Fruit fly (Drosophila melanogaster) whole organism, embryonic: ENCODE data around the gene Shc.

Experiments used
- Adf1 ChIP-seq: fragments of 200-800 bp; sonication (Bioruptor generic); IDR thresholded peaks from 2 replicates; pipeline ENCODE4 v1.3.6; 2022; ENCODE audit warnings: missing biosample characterization, missing genetic modification characterization
- CG10274 ChIP-seq: fragments of 200-800 bp; sonication (Bioruptor generic); optimal IDR thresholded peaks from 3 replicates; lab custom pipeline; 2017; ENCODE audit warnings: missing biosample characterization, mild to moderate bottlenecking, missing genetic modification characterization
- CG10959 ChIP-seq: fragments of 200-800 bp; sonication (Bioruptor generic); IDR thresholded peaks from 2 replicates; pipeline ENCODE4 v1.3.6; 2022; ENCODE audit warnings: missing biosample characterization, missing genetic modification characterization
- CG10979 ChIP-seq: fragments of 200-800 bp; sonication (Bioruptor generic); optimal IDR thresholded peaks from 2 replicates; lab custom pipeline; 2018; ENCODE audit warnings: missing biosample characterization, mild to moderate bottlenecking, missing genetic modification characterization, moderate library complexity
- CG11504 ChIP-seq: fragments of 200-800 bp; sonication (Bioruptor generic); optimal IDR thresholded peaks from 3 replicates; lab custom pipeline; 2019; ENCODE audit warnings: missing biosample characterization, mild to moderate bottlenecking, missing genetic modification characterization, moderate library complexity
- CG1233 ChIP-seq: fragments of 200-800 bp; sonication (Bioruptor generic); optimal IDR thresholded peaks from 4 replicates; lab custom pipeline; 2018; ENCODE audit warnings: missing biosample characterization, mild to moderate bottlenecking, missing genetic modification characterization
- CG13287 ChIP-seq: fragments of 200-800 bp; sonication (Bioruptor generic); IDR thresholded peaks from 2 replicates; pipeline ENCODE4 v1.3.6; 2022; ENCODE audit warnings: missing biosample characterization, missing genetic modification characterization; ENCODE audit not compliant: partially characterized antibody
- CG13424 ChIP-seq: fragments of 200-800 bp; sonication (Bioruptor generic); optimal IDR thresholded peaks from 2 replicates; lab custom pipeline; 2019; ENCODE audit warnings: missing biosample characterization, mild to moderate bottlenecking, missing genetic modification characterization, moderate library complexity
- CG15601 ChIP-seq: fragments of 200-800 bp; sonication (Bioruptor generic); optimal IDR thresholded peaks from 3 replicates; lab custom pipeline; 2019; ENCODE audit warnings: missing biosample characterization, mild to moderate bottlenecking, missing genetic modification characterization, moderate library complexity
- CG1602 ChIP-seq: fragments of 200-800 bp; sonication (Bioruptor generic); optimal IDR thresholded peaks from 3 replicates; lab custom pipeline; 2016; ENCODE audit warnings: missing biosample characterization, missing genetic modification characterization
- CG18262 ChIP-seq: fragments of 200-800 bp; optimal IDR thresholded peaks from 3 replicates; lab custom pipeline; 2019; ENCODE audit warnings: missing biosample characterization, mild to moderate bottlenecking, missing genetic modification characterization, moderate library complexity
- CG18619 ChIP-seq: fragments of 200-800 bp; sonication (Bioruptor generic); optimal IDR thresholded peaks from 3 replicates; lab custom pipeline; 2017; ENCODE audit warnings: missing biosample characterization, mild to moderate bottlenecking, missing genetic modification characterization
- CG2199 ChIP-seq: fragments of 200-800 bp; sonication (Bioruptor generic); IDR thresholded peaks from 3 replicates; pipeline ENCODE4 v1.3.6; 2022; ENCODE audit warnings: missing biosample characterization, missing genetic modification characterization
- CG2875 ChIP-seq: fragments of 200-800 bp; sonication (Bioruptor generic); optimal IDR thresholded peaks from 2 replicates; lab custom pipeline; 2017; ENCODE audit warnings: missing biosample characterization, mild to moderate bottlenecking, missing genetic modification characterization, missing genetic modification reagents
- CG30403 ChIP-seq: fragments of 200-800 bp; sonication (Bioruptor generic); optimal IDR thresholded peaks from 3 replicates; lab custom pipeline; 2016; ENCODE audit warnings: missing biosample characterization, missing genetic modification characterization
- CG3065 ChIP-seq: fragments of 200-800 bp; sonication (Bioruptor generic); optimal IDR thresholded peaks from 2 replicates; lab custom pipeline; 2016; ENCODE audit warnings: missing biosample characterization, missing genetic modification characterization
- CG4328 ChIP-seq: fragments of 200-800 bp; sonication (Bioruptor generic); optimal IDR thresholded peaks from 3 replicates; lab custom pipeline; 2017; ENCODE audit warnings: missing biosample characterization, missing genetic modification reagents, missing genetic modification characterization
- CG4424 ChIP-seq: fragments of 200-800 bp; sonication (Bioruptor generic); optimal IDR thresholded peaks from 3 replicates; lab custom pipeline; 2016; ENCODE audit warnings: missing biosample characterization, missing genetic modification characterization
- CG6765 ChIP-seq: fragments of 200-800 bp; sonication (Bioruptor generic); optimal IDR thresholded peaks from 3 replicates; lab custom pipeline; 2017; ENCODE audit warnings: missing biosample characterization, mild to moderate bottlenecking, missing genetic modification characterization
- CG7556 ChIP-seq: fragments of 200-800 bp; sonication (Bioruptor generic); optimal IDR thresholded peaks from 2 replicates; lab custom pipeline; 2017; ENCODE audit warnings: missing biosample characterization, mild to moderate bottlenecking, missing genetic modification characterization
- CG7839 ChIP-seq: fragments of 200-800 bp; sonication (Bioruptor generic); optimal IDR thresholded peaks from 3 replicates; lab custom pipeline; 2018; ENCODE audit warnings: missing biosample characterization, mild to moderate bottlenecking, missing genetic modification characterization, moderate library complexity
- CG7987 ChIP-seq: fragments of 200-800 bp; sonication (Bioruptor generic); optimal IDR thresholded peaks from 2 replicates; lab custom pipeline; 2018; ENCODE audit warnings: missing biosample characterization, mild to moderate bottlenecking, missing genetic modification characterization, moderate library complexity
- CG8924 ChIP-seq: fragments of 200-800 bp; optimal IDR thresholded peaks from 3 replicates; lab custom pipeline; 2019; ENCODE audit warnings: missing biosample characterization, mild to moderate bottlenecking, missing genetic modification characterization, moderate library complexity
- CG8944 ChIP-seq: fragments of 200-800 bp; sonication (Bioruptor generic); optimal IDR thresholded peaks from 3 replicates; lab custom pipeline; 2016; ENCODE audit warnings: missing biosample characterization, missing genetic modification characterization
- CG9437 ChIP-seq: fragments of 200-800 bp; sonication (Bioruptor generic); optimal IDR thresholded peaks from 2 replicates; lab custom pipeline; 2018; ENCODE audit warnings: missing biosample characterization, mild to moderate bottlenecking, missing genetic modification characterization
- CG9727 ChIP-seq: fragments of 200-800 bp; sonication (Bioruptor generic); optimal IDR thresholded peaks from 3 replicates; lab custom pipeline; 2017; ENCODE audit warnings: missing biosample characterization, mild to moderate bottlenecking, missing genetic modification characterization
- Dek ChIP-seq: fragments of 200-800 bp; sonication (Bioruptor generic); optimal IDR thresholded peaks from 3 replicates; lab custom pipeline; 2019; ENCODE audit warnings: missing biosample characterization, mild to moderate bottlenecking, missing genetic modification characterization, moderate library complexity
- E2f2 ChIP-seq: fragments of 200-800 bp; sonication (Bioruptor generic); IDR thresholded peaks from 2 replicates; pipeline ENCODE4 v1.3.6; 2022; ENCODE audit warnings: missing biosample characterization, missing genetic modification characterization
- Ets65A ChIP-seq: fragments of 200-800 bp; sonication (Bioruptor generic); peaks from one replicate; lab custom pipeline; 2016; ENCODE audit warnings: missing biosample characterization, missing genetic modification characterization
- Hand ChIP-seq: fragments of 200-800 bp; sonication (Bioruptor generic); optimal IDR thresholded peaks from 2 replicates; lab custom pipeline; 2017; ENCODE audit warnings: mild to moderate bottlenecking, missing biosample characterization, missing genetic modification reagents, missing genetic modification characterization
- Hsf ChIP-seq: fragments of 200-800 bp; sonication (Bioruptor generic); optimal IDR thresholded peaks from 3 replicates; lab custom pipeline; 2016; ENCODE audit warnings: missing biosample characterization, missing genetic modification characterization
- Lhr ChIP-seq: fragments of 200-800 bp; sonication (Bioruptor generic); optimal IDR thresholded peaks from 3 replicates; lab custom pipeline; 2017; ENCODE audit warnings: mild to moderate bottlenecking, missing biosample characterization, missing genetic modification reagents, missing genetic modification characterization
- Med ChIP-seq: fragments of 200-800 bp; sonication (Bioruptor generic); peaks from one replicate; lab custom pipeline; 2016; ENCODE audit warnings: missing biosample characterization, missing genetic modification characterization, mild to moderate bottlenecking, inconsistent platforms, moderate library complexity
- Stat92E ChIP-seq, 3 experiments: fragments of >200 bp in 2 of 3; fragments of 200-800 bp in 1 of 3; sonication (Bioruptor generic) in 1 of 3; optimal IDR thresholded peaks; 2 replicates each; lab custom pipeline; 2017 to 2019; ENCODE audit warnings: missing biosample characterization in 3 of 3, missing genetic modification characterization in 3 of 3, mild to moderate bottlenecking in 1 of 3, moderate library complexity in 1 of 3
- bcd ChIP-seq: fragments of 200-800 bp; sonication (Bioruptor generic); optimal IDR thresholded peaks from 2 replicates; lab custom pipeline; 2017; ENCODE audit warnings: missing biosample characterization, mild to moderate bottlenecking, missing genetic modification characterization
- cas ChIP-seq: fragments of 200-800 bp; sonication (Bioruptor generic); IDR thresholded peaks from 2 replicates; pipeline ENCODE4 v1.3.6; 2022; ENCODE audit warnings: missing biosample characterization, missing genetic modification characterization
- dmrt99B ChIP-seq: fragments of 200-800 bp; sonication (Bioruptor generic); optimal IDR thresholded peaks from 2 replicates; lab custom pipeline; 2018; ENCODE audit warnings: missing biosample characterization, mild to moderate bottlenecking, missing genetic modification characterization, moderate library complexity
- dpn ChIP-seq, 2 experiments: fragments of 200-800 bp; sonication (Bioruptor generic); optimal IDR thresholded peaks; 3 replicates each; lab custom pipeline; 2016; ENCODE audit warnings: missing biosample characterization in 2 of 2, missing genetic modification characterization in 2 of 2
- fd3F ChIP-seq: fragments of 200-800 bp; sonication (Bioruptor generic); optimal IDR thresholded peaks from 2 replicates; lab custom pipeline; 2018; ENCODE audit warnings: missing biosample characterization, mild to moderate bottlenecking, missing genetic modification characterization, moderate library complexity
- grau ChIP-seq: fragments of 200-800 bp; optimal IDR thresholded peaks from 3 replicates; lab custom pipeline; 2019; ENCODE audit warnings: missing biosample characterization, mild to moderate bottlenecking, missing genetic modification characterization, moderate library complexity
- hkb ChIP-seq, 2 experiments: fragments of 200-800 bp in 1 of 2; fragments of >200 bp in 1 of 2; sonication (Bioruptor generic) in 1 of 2; IDR thresholded peaks in 1 of 2; optimal IDR thresholded peaks in 1 of 2; 2 replicates each; pipeline versions ENCODE4 v1.3.6 to Lab custom; 2017 to 2022; ENCODE audit warnings: missing biosample characterization in 1 of 2, missing genetic modification characterization in 1 of 2
- lab ChIP-seq: fragments of 200-800 bp; sonication (Bioruptor generic); optimal IDR thresholded peaks from 3 replicates; lab custom pipeline; 2017; ENCODE audit warnings: missing biosample characterization, missing genetic modification characterization, mild to moderate bottlenecking, moderate library complexity, missing genetic modification reagents
- lola ChIP-seq, 3 experiments: fragments of >200 bp in 2 of 3; fragments of 200-800 bp in 1 of 3; sonication (Bioruptor generic) in 1 of 3; optimal IDR thresholded peaks; 2 replicates each; lab custom pipeline; 2017 to 2019; ENCODE audit warnings: missing biosample characterization in 3 of 3, missing genetic modification characterization in 3 of 3, mild to moderate bottlenecking in 1 of 3, moderate library complexity in 1 of 3
- nmo ChIP-seq: fragments of 200-800 bp; sonication (Bioruptor generic); optimal IDR thresholded peaks from 2 replicates; lab custom pipeline; 2018; ENCODE audit warnings: missing biosample characterization, mild to moderate bottlenecking, missing genetic modification characterization, moderate library complexity
- phol ChIP-seq: fragments of 200-800 bp; sonication (Bioruptor generic); optimal IDR thresholded peaks from 3 replicates; lab custom pipeline; 2018; ENCODE audit warnings: missing biosample characterization, mild to moderate bottlenecking, missing genetic modification characterization, moderate library complexity
- prd ChIP-seq, 3 experiments: fragments of >200 bp in 2 of 3; fragments of 200-800 bp in 1 of 3; sonication (Bioruptor generic) in 1 of 3; optimal IDR thresholded peaks in 2 of 3; IDR thresholded peaks in 1 of 3; 2 replicates in 2 of 3; 3 replicates in 1 of 3; pipeline versions ENCODE4 v1.3.6 to Lab custom; 2017 to 2022; ENCODE audit warnings: missing biosample characterization in 1 of 3, missing genetic modification characterization in 1 of 3
- sug ChIP-seq: fragments of 200-800 bp; optimal IDR thresholded peaks from 2 replicates; lab custom pipeline; 2019; ENCODE audit warnings: missing biosample characterization, mild to moderate bottlenecking, missing genetic modification characterization, moderate library complexity
- tgo ChIP-seq: fragments of 200-800 bp; sonication (Bioruptor generic); IDR thresholded peaks from 3 replicates; pipeline ENCODE4 v1.3.6; 2022; ENCODE audit warnings: missing biosample characterization, missing genetic modification characterization
- zf30C ChIP-seq: fragments of 200-800 bp; sonication (Bioruptor generic); optimal IDR thresholded peaks from 3 replicates; lab custom pipeline; 2018; ENCODE audit warnings: missing biosample characterization, mild to moderate bottlenecking, missing genetic modification characterization

The Shc gene

dm6 chr3L:9466595-9466994 lies 39.8 kb downstream of the Shc start (continued):
- TF ChIP-seq Hsf, result peak; percentile 8
- no peak for TF ChIP-seq hkb (optimal IDR thresholded peaks at IDR 0.05; lab: Kevin White, UChicago)
- TF ChIP-seq hkb (GFP tag; IDR thresholded peaks at IDR 0.05; lab: Robert Waterston, UW), result no peak
- TF ChIP-seq CG18619 (GFP tag; lab: Kevin White, UChicago), result peak; percentile 26
- no peak for TF ChIP-seq CG2199
- TF ChIP-seq tgo (GFP tag; lab: Robert Waterston, UW), result no peak
- peak; percentile 69 for TF ChIP-seq CG11504
- peak; percentile 88 for TF ChIP-seq grau (tag; lab: Kevin White, UChicago)
- no peak for TF ChIP-seq zf30C (GFP tag; lab: Kevin White, UChicago)
- no peak for TF ChIP-seq CG7987 (GFP tag; lab: Kevin White, UChicago)
- TF ChIP-seq nmo (GFP tag; lab: Kevin White, UChicago), result peak; percentile 35
- TF ChIP-seq CG1233, result peak; percentile 31
- TF ChIP-seq CG7556 (GFP tag; lab: Kevin White, UChicago), result peak; percentile 74
- TF ChIP-seq phol (tag; lab: Kevin White, UChicago), result peak; percentile 39
- peak; percentile 59 for TF ChIP-seq CG13424 (tag; lab: Kevin White, UChicago)
- TF ChIP-seq CG10979 (tag; lab: Kevin White, UChicago), result no peak
- TF ChIP-seq Dek (tag; lab: Kevin White, UChicago), result peak; percentile 19
- peak; percentile 52 for TF ChIP-seq lab (GFP tag; lab: Kevin White, UChicago)
- TF ChIP-seq fd3F (GFP tag; lab: Kevin White, UChicago), result no peak
- peak; percentile 16 for TF ChIP-seq sug (tag; lab: Kevin White, UChicago)
- no peak for TF ChIP-seq Adf1 (GFP tag; lab: Robert Waterston, UW)
- TF ChIP-seq CG9437 (GFP tag; lab: Kevin White, UChicago), result peak; percentile 10
- TF ChIP-seq CG15601 (tag; lab: Kevin White, UChicago), result peak; percentile 10
- TF ChIP-seq CG8944, result no peak
- TF ChIP-seq CG1602 (GFP tag; lab: Kevin White, UChicago), result peak; percentile 4
- TF ChIP-seq CG10274, result no peak
- TF ChIP-seq CG6765 (GFP tag; lab: Kevin White, UChicago), result peak; percentile 29
- TF ChIP-seq CG2875, result no peak
- peak in 1 of 3 experiments; percentile 2 for TF ChIP-seq lola (GFP tag; optimal IDR thresholded peaks at IDR 0.05; lab: Kevin White, UChicago)
- peak; percentile 54 for TF ChIP-seq Hand (GFP tag; lab: Kevin White, UChicago)
- TF ChIP-seq dpn (GFP tag; optimal IDR thresholded peaks at IDR 0.05; lab: Kevin White, UChicago), result no peak
- TF ChIP-seq bcd (GFP tag; lab: Kevin White, UChicago), result peak; percentile 3
- no peak for TF ChIP-seq prd (optimal IDR thresholded peaks at IDR 0.05; lab: Kevin White, UChicago)
- 0 out of 3 replicates have a peak, but pooled peaks have one; percentile 10 for TF ChIP-seq prd (GFP tag; IDR thresholded peaks at IDR 0.05; lab: Robert Waterston, UW)
- TF ChIP-seq Med (GFP tag; lab: Kevin White, UChicago), result peak; percentile 55
- peak; percentile 41 for TF ChIP-seq CG8924
- peak; percentile 12 for TF ChIP-seq CG4424 (GFP tag; lab: Kevin White, UChicago)
- TF ChIP-seq Stat92E (GFP tag; optimal IDR thresholded peaks at IDR 0.05; lab: Kevin White, UChicago), result no peak
- TF ChIP-seq CG7839 (tag; lab: Kevin White, UChicago), result peak; percentile 57
- TF ChIP-seq dmrt99B (tag; lab: Kevin White, UChicago), result peak; percentile 60
- no peak for TF ChIP-seq E2f2 (GFP tag; lab: Robert Waterston, UW)
- TF ChIP-seq Ets65A (GFP tag; lab: Kevin White, UChicago), result no peak
- TF ChIP-seq CG13287 (GFP tag; lab: Robert Waterston, UW), result no peak
- TF ChIP-seq CG18262 (tag; lab: Kevin White, UChicago), result peak; percentile 28
- no peak for TF ChIP-seq CG4328 (GFP tag; lab: Kevin White, UChicago)
- TF ChIP-seq Lhr (GFP tag; lab: Kevin White, UChicago), result no peak
- no peak for TF ChIP-seq CG3065 (GFP tag; lab: Kevin White, UChicago)
- peak; percentile 45 for TF ChIP-seq CG30403 (GFP tag; lab: Kevin White, UChicago)
- TF ChIP-seq CG10959 (GFP tag; lab: Robert Waterston, UW), result no peak
- no peak for TF ChIP-seq cas (GFP tag; lab: Robert Waterston, UW)
- peak; percentile 40 for TF ChIP-seq CG9727 (GFP tag; lab: Kevin White, UChicago)
